Worm (Caenorhabditis elegans) whole organism, midembryonic: ENCODE measurements around the gene K07H8.9.

Source experiments
- T22C8.4 ChIP-seq: fragments of 200-800 bp; sonication (Bioruptor generic); IDR thresholded peaks from 2 replicates; pipeline ENCODE4 v1.3.6; 2022; ENCODE audit warnings: missing genetic modification characterization, missing compliant biosample characterization
- cog-1 ChIP-seq: sonication (generic microtip); optimal IDR thresholded peaks from 2 replicates; lab custom pipeline; 2016; ENCODE audit warnings: missing genetic modification characterization, missing compliant biosample characterization
- flt-1 ChIP-seq: fragments of 200-800 bp; sonication (Bioruptor generic); IDR thresholded peaks from 2 replicates; pipeline ENCODE4 v1.3.6; 2022; ENCODE audit warnings: missing genetic modification characterization, missing compliant biosample characterization
- klf-2 ChIP-seq: fragments of 200-800 bp; sonication (Bioruptor generic); conservative IDR thresholded peaks from 2 replicates; pipeline ENCODE4 v1.3.6; 2022; ENCODE audit warnings: missing genetic modification reagents, missing genetic modification characterization, missing compliant biosample characterization
- med-1 ChIP-seq: sonication (generic microtip); optimal IDR thresholded peaks from 2 replicates; lab custom pipeline; 2017; ENCODE audit warnings: missing genetic modification characterization, mild to moderate bottlenecking, missing compliant biosample characterization, antibody characterized with exemption, missing genetic modification reagents; ENCODE audit not compliant: insufficient read depth
- ref-1 ChIP-seq: fragments of 200-800 bp; sonication (Bioruptor generic); conservative IDR thresholded peaks from 2 replicates; pipeline ENCODE4 v1.3.6; 2022; ENCODE audit warnings: missing genetic modification reagents, missing genetic modification characterization, missing compliant biosample characterization
- tab-1 ChIP-seq: fragments of 200-800 bp; sonication (Bioruptor generic); IDR thresholded peaks from 2 replicates; pipeline ENCODE4 v1.3.6; 2022; ENCODE audit warnings: missing genetic modification characterization, missing compliant biosample characterization
- ztf-23 ChIP-seq: fragments of 200-800 bp; sonication (Bioruptor generic); IDR thresholded peaks from 2 replicates; pipeline ENCODE4 v1.3.6; 2022; ENCODE audit warnings: missing genetic modification reagents, missing genetic modification characterization, missing compliant biosample characterization
- ztf-29 ChIP-seq: fragments of 200-800 bp; sonication (Bioruptor generic); IDR thresholded peaks from 2 replicates; pipeline ENCODE4 v1.3.6; 2022; ENCODE audit warnings: missing genetic modification reagents, missing genetic modification characterization, missing compliant biosample characterization

Gene K07H8.9

DNA sequence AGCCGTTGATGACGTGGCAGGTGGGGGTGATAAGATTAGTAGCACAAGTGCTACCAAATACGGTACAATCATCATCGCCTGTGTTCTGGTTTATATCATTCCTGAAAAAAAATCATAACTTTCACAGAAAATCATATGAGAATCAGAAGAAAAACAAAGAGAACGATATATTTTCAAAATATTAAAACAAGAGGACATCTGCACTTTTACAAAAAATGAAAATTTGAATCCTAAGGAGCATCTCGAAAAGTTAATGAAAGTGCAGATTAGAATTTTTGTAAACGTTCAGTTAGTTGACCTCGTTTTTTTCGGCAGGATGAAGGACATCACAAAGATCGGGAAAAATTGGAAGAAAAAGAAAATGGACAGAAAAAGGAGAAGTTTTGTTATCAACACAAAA, 26.6 kb upstream of the K07H8.9 start, which contains the start of gene F35H10.10:
F35H10.10 (minus strand) TSS at position 101 of the 400 bp plus-strand sequence.
- TF ChIP-seq cog-1 (tag; lab: Kevin White, UChicago) (no peak), ref-1 (no peak), T22C8.4 (GFP tag; lab: Robert Waterston, UW) (no peak), klf-2 (no peak)

DNA sequence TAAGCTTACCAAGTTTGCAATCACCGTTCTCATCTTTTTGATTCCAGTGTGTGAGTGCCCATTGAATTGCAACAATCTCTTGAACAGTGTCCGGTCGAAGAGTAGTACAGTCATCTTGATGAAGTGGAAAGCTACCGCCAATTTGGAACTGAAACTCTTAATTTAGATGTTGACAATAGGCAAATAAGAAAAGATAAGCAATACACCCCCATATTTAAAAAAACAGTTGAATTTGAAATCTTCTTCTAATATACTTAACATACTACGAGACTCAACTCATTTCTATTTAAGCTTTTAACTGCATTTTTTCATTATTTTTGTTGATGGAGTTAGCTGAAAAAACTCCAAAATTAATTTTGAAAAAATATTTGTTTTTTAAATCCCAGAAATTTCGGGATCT, 25.8 kb upstream of the K07H8.9 start:
- no peak for TF ChIP-seq ztf-29
- no peak for TF ChIP-seq T22C8.4 (GFP tag; lab: Robert Waterston, UW)
- no peak for TF ChIP-seq ztf-23 (GFP tag; lab: Robert Waterston, UW)
- no peak for TF ChIP-seq cog-1 (tag; lab: Kevin White, UChicago)

DNA sequence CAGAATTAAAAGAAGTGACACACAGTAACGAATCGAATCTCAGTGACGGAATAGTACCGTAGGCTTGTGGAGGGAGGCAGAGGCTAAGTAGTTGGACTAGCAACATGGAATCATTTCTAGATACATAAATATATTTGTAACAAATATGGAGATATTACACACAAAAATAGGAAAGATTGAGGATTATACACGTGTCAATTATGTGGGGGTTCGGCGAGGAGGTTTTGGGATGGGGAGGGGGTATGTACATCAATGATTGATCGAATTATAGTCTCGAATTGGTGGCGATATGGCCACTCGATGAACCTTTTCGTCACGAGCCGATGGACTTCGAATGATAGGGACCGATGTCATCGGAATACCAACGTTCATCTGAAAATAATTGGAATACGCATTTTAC, 21.1 kb upstream of the K07H8.9 start:
- TF ChIP-seq klf-2 = no peak
- TF ChIP-seq cog-1 (tag; lab: Kevin White, UChicago) = no peak
- TF ChIP-seq tab-1 = no peak
- TF ChIP-seq ztf-23 (GFP tag; lab: Robert Waterston, UW) = no peak
- TF ChIP-seq T22C8.4 (GFP tag; lab: Robert Waterston, UW) = no peak
- TF ChIP-seq med-1 = no peak
- no peak for TF ChIP-seq flt-1 (GFP tag; lab: Robert Waterston, UW)
- TF ChIP-seq ztf-29 = no peak
- no peak for TF ChIP-seq ref-1

DNA sequence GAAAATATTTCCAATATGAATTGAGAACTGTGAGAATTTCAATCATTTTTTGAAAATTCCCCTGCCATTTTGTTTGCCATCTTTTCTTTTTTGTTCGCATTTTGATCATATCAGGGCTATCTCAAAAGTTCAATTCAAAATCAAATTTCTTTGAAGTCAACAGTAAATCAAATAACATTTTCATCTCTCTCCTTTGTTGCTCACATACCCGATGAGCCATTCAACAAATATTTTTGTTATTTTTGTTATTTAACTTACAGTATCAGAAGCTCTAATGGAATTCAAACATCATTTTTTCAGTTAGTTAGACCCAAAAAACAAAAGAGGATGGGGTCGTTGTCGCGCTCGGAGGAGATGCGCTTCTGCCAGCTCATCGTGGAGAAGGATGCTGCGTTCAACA, 17.4 kb upstream of the K07H8.9 start, which contains the start of gene vha-5:
vha-5 (plus strand) TSS at position 301 of the 400 bp plus-strand sequence.
- no peak for TF ChIP-seq tab-1
- TF ChIP-seq ztf-23 (GFP tag; lab: Robert Waterston, UW) = no peak
- TF ChIP-seq T22C8.4 (GFP tag; lab: Robert Waterston, UW) = no peak
- no peak for TF ChIP-seq flt-1 (GFP tag; lab: Robert Waterston, UW)
- TF ChIP-seq med-1 = no peak
- TF ChIP-seq ztf-29 = no peak
- no peak for TF ChIP-seq cog-1 (tag; lab: Kevin White, UChicago)
- no peak for TF ChIP-seq klf-2
- TF ChIP-seq ref-1 = no peak

DNA sequence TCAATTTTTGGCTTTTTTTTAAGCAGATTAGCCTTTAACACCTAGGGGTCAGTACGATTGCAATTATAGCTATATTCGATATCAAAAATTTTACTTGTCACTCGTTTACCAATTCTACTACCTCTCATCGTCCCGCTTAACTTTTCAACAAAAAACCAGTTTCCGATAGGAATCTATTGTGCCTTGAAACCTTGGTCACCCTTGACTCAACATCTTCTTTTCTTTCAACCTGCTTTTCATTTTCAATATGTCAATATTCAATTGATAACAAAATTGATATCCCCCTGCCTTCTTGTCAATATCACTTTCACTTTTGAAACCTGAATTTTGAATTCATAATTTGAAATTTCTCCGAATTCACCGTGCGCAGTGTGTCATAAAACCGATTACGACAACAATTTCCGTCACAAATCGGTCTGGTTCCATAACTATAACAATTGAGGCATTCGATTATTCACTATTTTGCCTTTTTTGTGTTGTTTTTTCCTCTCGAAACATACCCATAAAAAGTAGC, 16.4 kb upstream of the K07H8.9 start:
- no peak for TF ChIP-seq flt-1 (GFP tag; lab: Robert Waterston, UW)
- no peak for TF ChIP-seq tab-1
- TF ChIP-seq klf-2 = no peak
- TF ChIP-seq ztf-23 (GFP tag; lab: Robert Waterston, UW) = no peak
- TF ChIP-seq med-1 = no peak
- TF ChIP-seq ref-1 = no peak
- TF ChIP-seq ztf-29 = no peak
- no peak for TF ChIP-seq cog-1 (tag; lab: Kevin White, UChicago)
- TF ChIP-seq T22C8.4 (GFP tag; lab: Robert Waterston, UW) = no peak

DNA sequence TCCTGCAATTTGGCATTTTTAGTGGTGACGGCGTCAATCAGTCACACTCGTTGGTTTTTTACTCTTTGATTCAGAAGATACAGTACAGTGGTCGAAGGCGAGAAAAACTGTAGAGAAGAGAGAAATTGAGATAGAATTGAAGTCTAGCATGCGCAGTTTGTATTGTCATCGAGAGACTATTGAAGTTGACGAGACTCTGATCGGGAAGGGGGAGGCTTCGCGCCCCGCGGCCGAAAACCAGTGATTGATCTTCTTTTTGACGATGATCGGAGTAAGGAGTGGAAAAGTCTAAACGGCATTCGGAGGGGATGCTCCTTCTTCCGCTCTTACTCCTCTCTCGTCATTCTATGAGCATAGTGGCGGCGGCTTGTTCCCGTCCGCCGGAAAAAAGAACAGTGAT, 15.6 kb upstream of the K07H8.9 start:
- no peak for TF ChIP-seq med-1
- no peak for TF ChIP-seq tab-1
- no peak for TF ChIP-seq flt-1 (GFP tag; lab: Robert Waterston, UW)
- no peak for TF ChIP-seq ref-1
- no peak for TF ChIP-seq ztf-29
- TF ChIP-seq ztf-23 (GFP tag; lab: Robert Waterston, UW) = no peak
- no peak for TF ChIP-seq T22C8.4 (GFP tag; lab: Robert Waterston, UW)
- no peak for TF ChIP-seq cog-1 (tag; lab: Kevin White, UChicago)

DNA sequence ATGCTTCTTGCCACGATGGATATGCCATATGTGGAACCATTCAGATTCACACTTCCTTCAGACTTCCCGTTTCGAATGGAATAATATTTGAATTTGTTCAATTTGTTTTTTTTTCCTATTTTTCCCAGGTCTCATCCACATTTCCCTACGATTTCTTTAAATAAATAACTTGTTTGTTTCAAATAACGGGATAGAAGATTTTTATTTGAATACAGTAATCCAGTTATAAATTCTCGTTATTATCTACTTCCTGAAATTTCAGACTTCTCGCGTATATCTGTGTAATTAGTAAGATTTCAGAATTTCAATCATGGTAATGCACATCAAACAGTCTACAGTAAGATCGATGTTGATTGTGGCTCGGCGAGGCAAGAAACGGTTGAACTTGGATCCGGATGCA, 14.2 kb upstream of the K07H8.9 start, which contains the start of gene F35H10.5:
F35H10.5 (plus strand) TSS at position 301 of the 400 bp plus-strand sequence.
- TF ChIP-seq ref-1 (no peak), ztf-29 (no peak), tab-1 (no peak), flt-1 (GFP tag; lab: Robert Waterston, UW) (no peak), ztf-23 (GFP tag; lab: Robert Waterston, UW) (no peak), cog-1 (tag; lab: Kevin White, UChicago) (no peak), T22C8.4 (GFP tag; lab: Robert Waterston, UW) (no peak)

DNA sequence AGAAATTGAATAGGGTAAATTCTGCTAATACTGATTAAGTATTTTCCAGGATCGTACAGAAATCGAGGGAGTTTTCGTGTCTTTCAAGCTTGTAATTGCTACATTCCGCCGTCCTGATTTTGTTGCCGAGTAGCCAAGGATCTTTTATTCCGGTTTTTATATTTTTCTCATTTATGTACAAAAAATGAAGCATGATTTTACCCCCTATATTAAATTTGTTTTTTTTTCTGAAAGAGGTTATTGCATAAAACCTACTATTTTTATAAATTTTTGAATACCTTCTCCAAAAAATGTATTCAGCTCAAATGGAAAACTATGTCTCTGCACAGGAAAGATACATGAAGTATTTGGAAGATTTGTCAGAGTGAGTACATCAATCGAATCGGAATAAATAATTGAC, 13.4 kb upstream of the K07H8.9 start, which contains the start of gene F35H10.6:
F35H10.6 (plus strand) TSS at position 301 of the 400 bp plus-strand sequence.
- TF ChIP-seq flt-1 (GFP tag; lab: Robert Waterston, UW) = no peak
- no peak for TF ChIP-seq T22C8.4 (GFP tag; lab: Robert Waterston, UW)
- no peak for TF ChIP-seq tab-1
- TF ChIP-seq ztf-23 (GFP tag; lab: Robert Waterston, UW) = no peak
- TF ChIP-seq ztf-29 = no peak
- no peak for TF ChIP-seq cog-1 (tag; lab: Kevin White, UChicago)
- TF ChIP-seq ref-1 = no peak
- TF ChIP-seq klf-2 = no peak
- TF ChIP-seq med-1 = no peak

DNA sequence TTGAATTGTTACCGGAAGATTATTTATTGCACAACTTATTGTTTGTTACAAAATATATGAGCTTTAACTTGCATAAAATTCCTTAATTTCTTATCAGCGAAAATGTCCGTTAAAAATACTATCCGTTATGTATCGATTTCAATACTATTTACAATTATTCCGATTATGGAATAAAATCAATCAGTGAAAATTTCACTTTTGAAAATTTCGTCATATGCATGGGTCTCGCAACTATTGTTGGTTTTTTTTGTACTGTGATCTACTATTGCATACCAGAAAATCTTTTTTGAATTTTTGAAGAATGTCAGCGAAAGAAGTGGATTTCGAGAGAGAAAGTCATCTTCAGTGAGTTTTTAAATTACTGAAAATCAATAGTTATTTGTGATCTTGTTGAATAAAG, 10.9 kb upstream of the K07H8.9 start, which contains the start of gene nprl-3:
nprl-3 (plus strand) TSS at position 301 of the 400 bp plus-strand sequence.
- TF ChIP-seq T22C8.4 (GFP tag; lab: Robert Waterston, UW) (no peak), cog-1 (tag; lab: Kevin White, UChicago) (no peak), klf-2 (no peak)

DNA sequence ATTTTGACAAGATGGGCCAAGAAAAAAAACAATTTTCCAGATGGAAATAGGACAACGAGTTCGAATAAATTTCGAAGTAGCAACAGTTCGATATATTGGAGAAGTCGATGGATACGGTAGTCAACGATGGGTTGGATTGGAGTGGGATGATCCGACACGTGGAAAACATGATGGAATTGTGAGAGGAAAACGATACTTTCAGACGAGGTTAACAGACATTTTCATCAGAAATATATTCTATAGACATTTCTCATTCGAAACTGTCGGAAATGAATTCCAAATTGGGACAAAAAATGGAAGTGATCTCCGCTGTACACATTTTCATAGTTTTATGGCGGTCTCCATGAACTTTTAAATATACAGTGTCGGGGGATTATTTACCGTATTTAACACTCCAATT, 8.4 kb upstream of the K07H8.9 start, which contains the start of gene tbce-1:
tbce-1 (plus strand) TSS at position 41 of the 400 bp plus-strand sequence.
- no peak for TF ChIP-seq tab-1
- TF ChIP-seq cog-1 (tag; lab: Kevin White, UChicago) = no peak
- no peak for TF ChIP-seq flt-1 (GFP tag; lab: Robert Waterston, UW)
- no peak for TF ChIP-seq klf-2
- no peak for TF ChIP-seq ztf-23 (GFP tag; lab: Robert Waterston, UW)
- no peak for TF ChIP-seq ztf-29
- no peak for TF ChIP-seq T22C8.4 (GFP tag; lab: Robert Waterston, UW)
- TF ChIP-seq med-1 = no peak
- TF ChIP-seq ref-1 = no peak

DNA sequence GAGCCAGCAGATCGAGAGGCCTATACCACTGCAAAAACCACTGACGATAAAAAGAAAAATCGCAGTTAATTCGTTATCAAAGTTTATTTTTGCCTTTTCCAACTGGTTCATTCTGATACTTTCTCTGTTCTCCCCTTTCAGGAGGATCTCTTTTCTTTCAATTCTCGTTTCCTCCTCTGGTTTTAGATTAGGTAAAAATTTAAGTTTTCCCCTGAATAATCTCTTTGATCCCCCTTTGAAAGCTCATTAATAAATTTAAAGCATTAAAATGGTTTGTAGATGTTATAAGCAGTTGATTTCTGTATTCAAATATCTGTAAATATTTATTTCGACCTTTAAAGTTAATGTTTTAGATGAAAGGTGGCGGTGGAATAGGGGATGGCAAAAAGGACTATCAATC, 5.0 kb upstream of the K07H8.9 start, which contains the start of gene K07H8.2:
K07H8.2 (plus strand) TSS at position 301 of the 400 bp plus-strand sequence.
- no peak for TF ChIP-seq tab-1
- TF ChIP-seq T22C8.4 (GFP tag; lab: Robert Waterston, UW) = no peak
- no peak for TF ChIP-seq ztf-23 (GFP tag; lab: Robert Waterston, UW)
- no peak for TF ChIP-seq ztf-29
- TF ChIP-seq ref-1 = no peak
- TF ChIP-seq med-1 = no peak
- no peak for TF ChIP-seq cog-1 (tag; lab: Kevin White, UChicago)
- TF ChIP-seq klf-2 = no peak
- TF ChIP-seq flt-1 (GFP tag; lab: Robert Waterston, UW) = no peak
